Fruit fly (Drosophila melanogaster): ENCODE measurements around the gene Cyp12e1.

Cyp12e1 gene

DNA sequence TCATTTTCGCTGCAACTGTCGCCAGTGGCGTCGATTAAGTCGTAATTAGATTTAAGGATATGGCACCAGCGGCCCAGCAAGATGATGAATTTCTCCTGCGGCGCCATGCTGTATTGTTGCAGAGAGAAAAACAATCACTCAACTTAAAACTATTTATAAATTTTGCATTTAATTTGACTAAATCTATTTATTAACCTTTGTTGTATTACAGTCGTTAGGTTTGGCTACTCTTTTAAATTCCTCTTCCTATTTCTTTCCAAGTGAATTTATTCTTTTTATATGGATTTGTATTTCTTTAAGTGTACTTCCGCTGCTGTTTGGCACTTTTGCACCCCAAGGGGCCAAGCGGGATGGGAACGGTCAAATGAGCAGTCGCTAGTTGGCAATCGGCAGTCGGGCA lies 14.4 kb downstream of the Cyp12e1 start (continued):
- TF ChIP-seq HLH3B (GFP tag; IDR thresholded peaks at IDR 0.05) (peak; percentile 30; the same call in 1 of the 2 replicates), Abd-B (GFP tag; optimal IDR thresholded peaks at IDR 0.05) (no peak), NFAT (GFP tag; IDR thresholded peaks at IDR 0.05) (no peak), kay (GFP tag; optimal IDR thresholded peaks at IDR 0.05) (no peak), CG9797 (GFP tag; optimal IDR thresholded peaks at IDR 0.05) (no peak), CG17328 (GFP tag; IDR thresholded peaks at IDR 0.05) (no peak), ro (GFP tag; IDR thresholded peaks at IDR 0.05) (no peak), CG6854 (GFP tag; optimal IDR thresholded peaks at IDR 0.05) (no peak), CG14667 (GFP tag; IDR thresholded peaks at IDR 0.05) (no peak), Awh (GFP tag; IDR thresholded peaks at IDR 0.05) (no peak), ind (GFP tag; optimal IDR thresholded peaks at IDR 0.05) (no peak), Bteb2 (GFP tag; optimal IDR thresholded peaks at IDR 0.05) (no peak), chif (GFP tag; optimal IDR thresholded peaks at IDR 0.05) (peak in 1 of 2 experiments; percentile 12), CG12391 (tag; optimal IDR thresholded peaks at IDR 0.05) (peak; percentile 66), exex (tag; optimal IDR thresholded peaks at IDR 0.05) (no peak), h (optimal IDR thresholded peaks at IDR 0.05) (no peak), da (GFP tag; optimal IDR thresholded peaks at IDR 0.05) (no peak), Dbx (GFP tag; IDR thresholded peaks at IDR 0.05) (no peak), Ssrp (tag; optimal IDR thresholded peaks at IDR 0.05) (peak; percentile 53), Mrtf (GFP tag; IDR thresholded peaks at IDR 0.05) (no peak), zfh2 (GFP tag; optimal IDR thresholded peaks at IDR 0.05) (no peak), CG10321 (GFP tag; IDR thresholded peaks at IDR 0.05) (no peak), salm (tag; optimal IDR thresholded peaks at IDR 0.05) (no peak), dysf (GFP tag; IDR thresholded peaks at IDR 0.05) (no peak), CG9817 (tag; optimal IDR thresholded peaks at IDR 0.05) (no peak), usp (GFP tag; optimal IDR thresholded peaks at IDR 0.05) (no peak), CG12299 (tag; optimal IDR thresholded peaks at IDR 0.05) (no peak), fd102C (GFP tag; optimal IDR thresholded peaks at IDR 0.05) (no peak), CG2116 (GFP tag; optimal IDR thresholded peaks at IDR 0.05) (no peak), CG13296 (GFP tag; optimal IDR thresholded peaks at IDR 0.05) (no peak), Aef1 (GFP tag; IDR thresholded peaks at IDR 0.05) (no peak), CG6683 (GFP tag; optimal IDR thresholded peaks at IDR 0.05) (no peak), CG4404 (GFP tag; IDR thresholded peaks at IDR 0.05) (no peak), Spps (tag; optimal IDR thresholded peaks at IDR 0.05) (peak; percentile 44), TFAM (GFP tag; optimal IDR thresholded peaks at IDR 0.05) (no peak), CG3995 (GFP tag; optimal IDR thresholded peaks at IDR 0.05) (no peak), CG34224 (GFP tag; IDR thresholded peaks at IDR 0.05; ENCODE audit: partially characterized antibody) (no peak), CG15073 (GFP tag; optimal IDR thresholded peaks at IDR 0.05) (no peak), HLHmδ (GFP tag; optimal IDR thresholded peaks at IDR 0.05) (no peak), CG6272 (GFP tag; IDR thresholded peaks at IDR 0.05) (no peak), hth (optimal IDR thresholded peaks at IDR 0.05) (no peak), ham (GFP tag; IDR thresholded peaks at IDR 0.05) (no peak), tin (GFP tag; optimal IDR thresholded peaks at IDR 0.05) (peak; percentile 23), Adf1 (GFP tag; IDR thresholded peaks at IDR 0.05) (no peak), D (optimal IDR thresholded peaks at IDR 0.05) (no peak), D (GFP tag; optimal IDR thresholded peaks at IDR 0.05) (peak; percentile 66), CG3281 (GFP tag; optimal IDR thresholded peaks at IDR 0.05) (no peak), CG3847 (GFP tag; IDR thresholded peaks at IDR 0.05) (no peak), ara (GFP tag; IDR thresholded peaks at IDR 0.05) (peak; percentile 51), CG3163 (GFP tag; optimal IDR thresholded peaks at IDR 0.05) (no peak), CrebB (tag; optimal IDR thresholded peaks at IDR 0.05) (no peak), kni (GFP tag; optimal IDR thresholded peaks at IDR 0.05) (no peak), vfl (GFP tag; optimal IDR thresholded peaks at IDR 0.05) (no peak), CkIIα-i1 (GFP tag; IDR thresholded peaks at IDR 0.05) (no peak)

Data from whole organism, embryonic.